Fruit fly (Drosophila melanogaster) whole organism: ENCODE results near the gene Mics1.

Experiments
- CG8478 ChIP-seq: fragments of >200 bp; optimal IDR thresholded peaks from 2 replicates; lab custom pipeline; 2018; ENCODE audit warnings: inconsistent platforms
- Dll ChIP-seq: fragments of >200 bp; optimal IDR thresholded peaks from 2 replicates; lab custom pipeline; 2017
- EcR ChIP-seq, 2 experiments: fragments of >200 bp; optimal IDR thresholded peaks; 2 replicates each; lab custom pipeline; 2017; ENCODE audit warnings: missing biosample characterization in 2 of 2, missing genetic modification characterization in 2 of 2, missing genetic modification reagents in 2 of 2
- pan ChIP-seq: fragments of >200 bp; optimal IDR thresholded peaks from 2 replicates; lab custom pipeline; 2017
- psq ChIP-seq: fragments of >200 bp; optimal IDR thresholded peaks from 2 replicates; lab custom pipeline; 2017
- usp ChIP-seq: fragments of >200 bp; optimal IDR thresholded peaks from 2 replicates; lab custom pipeline; 2017; ENCODE audit warnings: missing biosample characterization, missing genetic modification characterization, mixed read lengths

Mics1 gene

DNA sequence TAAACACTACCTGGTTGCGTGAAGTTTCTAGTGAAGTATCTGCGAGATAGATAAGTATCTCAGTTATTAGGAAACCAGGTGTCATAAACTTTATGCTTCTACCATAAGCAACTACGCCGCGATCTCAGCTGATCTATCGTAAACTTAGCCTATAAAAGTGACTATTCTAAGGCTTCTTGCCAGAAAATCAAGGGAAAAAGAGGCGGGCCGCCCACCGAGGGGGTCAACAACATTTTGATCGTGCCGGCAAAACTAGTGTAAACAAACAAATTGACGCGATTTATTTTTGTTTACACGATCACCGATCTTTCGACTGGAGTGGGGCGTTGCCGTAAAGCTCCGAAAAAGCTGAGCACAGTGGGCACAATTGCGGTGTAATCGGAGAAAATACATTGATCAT, 22.0 kb upstream of the Mics1 start:
- TF ChIP-seq Dll (lab: Kevin White, UChicago) (no peak), EcR (GFP tag; optimal IDR thresholded peaks at IDR 0.05; lab: Kevin White, UChicago) (no peak), psq (lab: Kevin White, UChicago) (no peak)

dm6 chr3R:7523594-7523993, 21.4 kb upstream of the Mics1 start, which contains the start of gene alpha-Est7:
Gene alpha-Est7, minus strand, starts transcription at chr3R:7523753.
- TF ChIP-seq Dll (lab: Kevin White, UChicago), result no peak
- no peak for TF ChIP-seq CG8478
- no peak for TF ChIP-seq usp (GFP tag; lab: Kevin White, UChicago)
- TF ChIP-seq psq (lab: Kevin White, UChicago), result no peak
- no peak for TF ChIP-seq EcR (GFP tag; optimal IDR thresholded peaks at IDR 0.05; lab: Kevin White, UChicago)
- no peak for TF ChIP-seq pan (lab: Kevin White, UChicago)

DNA sequence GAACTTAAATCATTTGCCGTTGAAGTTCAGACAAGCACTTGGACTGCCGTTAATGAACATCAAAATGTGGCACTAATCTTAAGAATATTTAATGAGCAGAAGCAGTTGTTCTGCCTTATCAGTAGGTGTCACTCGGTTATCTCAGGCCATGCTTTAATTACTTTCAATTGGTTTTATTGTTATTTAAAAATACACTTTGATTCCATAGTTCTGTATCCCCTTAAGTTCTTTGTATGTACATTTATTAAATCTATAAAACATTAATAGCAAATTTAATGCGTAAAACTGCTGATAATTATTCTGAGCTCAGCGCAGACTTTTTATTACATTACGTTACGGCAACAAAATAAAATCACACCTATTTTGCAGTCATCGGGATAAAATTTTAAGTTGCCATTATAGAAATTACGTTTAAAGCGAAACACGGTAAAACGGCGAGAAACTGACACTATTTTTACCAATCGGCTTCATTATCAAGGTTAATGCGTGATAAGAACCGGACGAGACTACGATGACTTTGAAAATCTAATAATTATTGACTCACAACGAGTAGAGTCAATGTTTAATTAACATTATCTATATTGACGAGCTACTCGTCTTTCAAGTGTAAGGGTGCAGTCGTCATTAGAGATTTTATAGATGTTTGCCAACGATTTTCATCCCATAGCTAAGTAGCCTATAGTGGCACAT, 20.2 kb upstream of the Mics1 start:
- TF ChIP-seq CG8478, result no peak
- TF ChIP-seq usp (GFP tag; lab: Kevin White, UChicago), result no peak
- TF ChIP-seq pan (lab: Kevin White, UChicago), result no peak
- no peak for TF ChIP-seq Dll (lab: Kevin White, UChicago)

dm6 chr3R:7519356-7519755, 17.2 kb upstream of the Mics1 start, which contains the start of gene Ubc84D:
Gene Ubc84D, minus strand, starts transcription at chr3R:7519456.
- TF ChIP-seq pan (lab: Kevin White, UChicago), result no peak
- TF ChIP-seq Dll (lab: Kevin White, UChicago), result no peak
- TF ChIP-seq EcR (GFP tag; optimal IDR thresholded peaks at IDR 0.05; lab: Kevin White, UChicago), result no peak
- TF ChIP-seq CG8478, result no peak
- TF ChIP-seq psq (lab: Kevin White, UChicago), result no peak
- no peak for TF ChIP-seq usp (GFP tag; lab: Kevin White, UChicago)

- TF ChIP-seq EcR (GFP tag; optimal IDR thresholded peaks at IDR 0.05; lab: Kevin White, UChicago) (no peak), Dll (lab: Kevin White, UChicago) (no peak), pan (lab: Kevin White, UChicago) (no peak), CG8478 (no peak), usp (GFP tag; lab: Kevin White, UChicago) (no peak), psq (lab: Kevin White, UChicago) (no peak)
Observed at dm6 chr3R:7515599-7516069, 13.5 kb upstream of the Mics1 start, which contains the start of gene alpha-Est8. Gene alpha-Est8, minus strand, starts transcription at chr3R:7515670.

DNA sequence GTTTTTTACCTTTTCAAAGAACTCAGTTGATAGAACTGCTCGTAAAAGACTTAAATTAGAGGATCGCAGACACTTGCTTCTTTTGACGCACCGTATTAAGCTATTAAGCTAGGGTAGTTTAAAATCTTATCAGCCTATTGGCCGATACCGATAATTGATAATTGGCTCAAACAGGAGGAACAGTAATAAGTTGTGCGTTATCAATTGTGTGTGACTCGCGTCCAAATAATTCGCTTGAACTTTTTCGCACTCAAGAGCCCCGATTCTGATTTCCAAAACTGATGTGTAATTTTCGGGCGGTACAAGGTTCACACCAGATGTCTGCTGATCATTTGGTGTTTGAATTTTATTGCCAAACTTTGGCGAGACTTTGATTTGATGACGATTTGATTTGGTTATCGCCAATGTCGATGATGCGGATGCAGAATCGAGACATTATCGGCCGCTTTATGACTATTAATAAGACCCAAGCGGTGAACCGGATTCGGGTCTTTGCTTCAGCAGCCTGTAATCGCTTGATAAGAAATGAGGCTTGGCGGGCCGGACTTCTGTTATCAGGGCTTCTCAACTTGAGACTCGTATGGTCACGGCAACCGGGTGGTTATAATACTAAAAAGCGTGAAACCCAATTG, 12.2 kb upstream of the Mics1 start:
- TF ChIP-seq Dll (lab: Kevin White, UChicago), result no peak
- no peak for TF ChIP-seq CG8478
- no peak for TF ChIP-seq psq (lab: Kevin White, UChicago)
- no peak for TF ChIP-seq pan (lab: Kevin White, UChicago)
- TF ChIP-seq EcR (GFP tag; optimal IDR thresholded peaks at IDR 0.05; lab: Kevin White, UChicago), result no peak
- TF ChIP-seq usp (GFP tag; lab: Kevin White, UChicago), result no peak

dm6 chr3R:7508198-7508837, 6.1 kb upstream of the Mics1 start:
- TF ChIP-seq Dll (lab: Kevin White, UChicago), result no peak
- TF ChIP-seq psq (lab: Kevin White, UChicago), result no peak
- no peak for TF ChIP-seq EcR (GFP tag; optimal IDR thresholded peaks at IDR 0.05; lab: Kevin White, UChicago)
- TF ChIP-seq usp (GFP tag; lab: Kevin White, UChicago), result no peak
- no peak for TF ChIP-seq CG8478
- TF ChIP-seq pan (lab: Kevin White, UChicago), result no peak

- no peak for TF ChIP-seq CG8478
- no peak for TF ChIP-seq pan (lab: Kevin White, UChicago)
- no peak for TF ChIP-seq usp (GFP tag; lab: Kevin White, UChicago)
- TF ChIP-seq psq (lab: Kevin White, UChicago), result no peak
- no peak for TF ChIP-seq EcR (GFP tag; optimal IDR thresholded peaks at IDR 0.05; lab: Kevin White, UChicago)
- no peak for TF ChIP-seq Dll (lab: Kevin White, UChicago)
Observed at dm6 chr3R:7506314-7506988, 4.3 kb upstream of the Mics1 start.

DNA sequence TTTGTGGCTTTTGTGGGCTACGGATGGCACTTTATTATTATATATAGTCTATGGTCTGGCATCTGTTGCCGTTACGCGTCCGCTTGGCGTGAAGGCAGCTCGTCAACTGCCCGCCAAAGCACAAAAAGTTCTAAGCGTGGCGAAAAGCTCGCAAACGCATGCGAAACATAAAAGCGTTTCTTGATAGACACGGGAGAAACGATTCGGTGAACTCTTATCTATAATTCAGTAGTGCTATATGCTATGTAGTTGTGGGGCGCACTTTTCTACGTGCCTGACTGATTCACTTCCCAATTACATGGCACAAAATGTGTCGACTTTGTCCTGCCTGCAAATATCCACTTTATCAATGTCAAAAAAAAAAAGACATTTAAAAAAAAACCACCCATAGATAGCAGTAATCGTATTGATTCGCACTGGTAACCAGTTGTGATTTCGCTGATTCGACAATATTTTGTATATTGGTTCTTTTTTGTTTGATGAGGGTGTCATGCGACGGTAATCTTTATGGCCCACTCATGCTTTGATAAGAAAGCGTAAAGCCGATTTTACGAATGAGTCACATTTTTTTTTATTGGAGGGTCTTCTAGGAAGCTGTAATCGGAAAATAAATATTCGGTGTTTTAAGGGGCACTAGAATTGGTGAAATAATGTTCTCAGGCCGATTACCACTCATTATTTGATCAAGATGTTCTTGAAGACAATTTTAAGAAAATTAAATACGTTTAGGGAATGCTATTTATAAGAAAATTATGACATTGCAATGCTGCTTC, 3.0 kb upstream of the Mics1 start, which contains the start of gene alpha-Est9:
alpha-Est9 (minus strand) TSS at position 110 of the 773 bp plus-strand sequence.
- TF ChIP-seq EcR (GFP tag; optimal IDR thresholded peaks at IDR 0.05; lab: Kevin White, UChicago) (no peak), CG8478 (no peak), pan (lab: Kevin White, UChicago) (no peak), psq (lab: Kevin White, UChicago) (no peak), Dll (lab: Kevin White, UChicago) (no peak)

dm6 chr3R:7503216-7503615, 1.0 kb upstream of the Mics1 start:
- TF ChIP-seq EcR (GFP tag; optimal IDR thresholded peaks at IDR 0.05; lab: Kevin White, UChicago), result no peak
- no peak for TF ChIP-seq usp (GFP tag; lab: Kevin White, UChicago)
- no peak for TF ChIP-seq pan (lab: Kevin White, UChicago)
- TF ChIP-seq Dll (lab: Kevin White, UChicago), result no peak
- no peak for TF ChIP-seq psq (lab: Kevin White, UChicago)
- no peak for TF ChIP-seq CG8478
